Worm (Caenorhabditis elegans): Measurements from ENCODE around the gene F09C6.11.

Gene F09C6.11

DNA sequence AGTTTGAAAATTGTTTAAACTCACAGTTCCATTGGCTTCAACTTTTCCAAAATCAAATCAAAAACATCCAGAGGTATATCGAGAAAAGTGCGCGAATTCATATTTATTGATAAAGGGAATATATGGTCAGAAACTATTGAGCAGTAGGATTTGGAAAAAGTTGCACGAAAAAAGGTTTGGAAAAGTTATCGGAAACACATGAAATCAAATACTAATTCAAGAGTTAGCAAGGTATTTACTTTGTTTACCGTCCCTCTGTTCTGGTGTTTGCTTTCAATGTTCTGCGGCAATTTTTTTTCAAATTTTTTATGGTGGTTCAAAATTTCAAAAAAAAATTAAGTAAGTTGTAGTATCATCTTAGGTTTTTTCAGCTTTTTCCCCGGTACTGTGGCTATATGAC, 17.2 kb upstream of the F09C6.11 start, which contains the start of gene fbxa-45:
fbxa-45 (minus strand) TSS at position 101 of the 400 bp plus-strand sequence.
- TF ChIP-seq lin-39 (tag; optimal IDR thresholded peaks at IDR 0.05) (no peak), daf-12 (tag; optimal IDR thresholded peaks at IDR 0.05) (no peak), ZK546.5 (tag; optimal IDR thresholded peaks at IDR 0.05) (no peak), aly-2 (tag; optimal IDR thresholded peaks at IDR 0.05) (no peak), egl-27 (tag; optimal IDR thresholded peaks at IDR 0.05) (no peak), tbx-2 (tag; optimal IDR thresholded peaks at IDR 0.05) (no peak), pqm-1 (tag; optimal IDR thresholded peaks at IDR 0.05) (no peak), nhr-12 (tag; optimal IDR thresholded peaks at IDR 0.05) (no peak), lin-15B (tag; optimal IDR thresholded peaks at IDR 0.05) (no peak), ceh-16 (tag; optimal IDR thresholded peaks at IDR 0.05) (no peak), nhr-76 (tag; optimal IDR thresholded peaks at IDR 0.05) (no peak), eor-1 (tag; optimal IDR thresholded peaks at IDR 0.05) (no peak), ceh-82 (tag; optimal IDR thresholded peaks at IDR 0.05) (no peak), unc-62 (GFP tag; optimal IDR thresholded peaks at IDR 0.05) (no peak), jun-1 (tag; optimal IDR thresholded peaks at IDR 0.05) (no peak), unc-39 (tag; optimal IDR thresholded peaks at IDR 0.05) (no peak)

DNA sequence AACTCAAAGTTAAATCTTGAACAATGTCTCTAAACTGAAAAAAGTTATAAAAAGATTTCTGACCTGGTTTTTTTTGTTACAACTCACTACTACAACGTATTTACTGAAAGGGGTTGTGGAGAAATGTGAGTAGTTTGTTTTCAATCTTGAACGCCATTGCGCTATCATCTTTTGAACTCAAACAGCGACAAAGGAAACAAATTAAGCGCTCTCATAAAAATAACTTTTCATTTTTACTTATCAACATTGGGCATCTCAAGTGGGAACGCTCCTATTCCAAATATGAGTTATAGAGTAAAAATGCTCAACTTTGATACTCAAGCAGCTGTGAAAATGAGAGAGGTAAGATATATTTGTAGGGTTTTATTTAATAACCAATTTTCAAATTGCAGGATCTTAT, 11.3 kb upstream of the F09C6.11 start, which contains the start of gene F09C6.15:
F09C6.15 (plus strand) TSS at position 301 of the 400 bp plus-strand sequence.
- TF ChIP-seq ceh-9 (tag; optimal IDR thresholded peaks at IDR 0.05) (no peak), elt-1 (tag; optimal IDR thresholded peaks at IDR 0.05) (no peak), fos-1 (tag; optimal IDR thresholded peaks at IDR 0.05) (no peak), ceh-82 (tag; optimal IDR thresholded peaks at IDR 0.05) (no peak), skn-1 (tag; optimal IDR thresholded peaks at IDR 0.05) (no peak), ceh-16 (tag; optimal IDR thresholded peaks at IDR 0.05) (no peak), ama-1 (optimal IDR thresholded peaks at IDR 0.05) (no peak), nhr-25 (tag; optimal IDR thresholded peaks at IDR 0.05) (no peak), jun-1 (tag; optimal IDR thresholded peaks at IDR 0.05) (no peak), nhr-237 (tag; optimal IDR thresholded peaks at IDR 0.05) (no peak), unc-62 (GFP tag; optimal IDR thresholded peaks at IDR 0.05) (no peak), aly-2 (tag; optimal IDR thresholded peaks at IDR 0.05) (no peak), lin-15B (tag; optimal IDR thresholded peaks at IDR 0.05) (no peak), snpc-4 (tag; optimal IDR thresholded peaks at IDR 0.05) (no peak)

ce11 chrV:16888788-16889325, 6.7 kb upstream of the F09C6.11 start, which contains the start of the genes ifas-2 and fbxa-44:
Gene ifas-2 (minus strand): TSS chrV:16888888.
Gene fbxa-44 (plus strand): TSS chrV:16889275.
- TF ChIP-seq pha-4 (tag; optimal IDR thresholded peaks at IDR 0.05) (no peak), lin-15B (tag; optimal IDR thresholded peaks at IDR 0.05) (no peak), ceh-9 (tag; optimal IDR thresholded peaks at IDR 0.05) (no peak), jun-1 (tag; optimal IDR thresholded peaks at IDR 0.05) (no peak), nhr-25 (tag; optimal IDR thresholded peaks at IDR 0.05) (no peak), eor-1 (tag; optimal IDR thresholded peaks at IDR 0.05) (no peak), lin-39 (tag; optimal IDR thresholded peaks at IDR 0.05) (no peak), fkh-2 (tag; optimal IDR thresholded peaks at IDR 0.05) (no peak), unc-39 (tag; optimal IDR thresholded peaks at IDR 0.05) (no peak), nfya-1 (tag; optimal IDR thresholded peaks at IDR 0.05; ENCODE audit: insufficient read depth) (no peak), egl-5 (tag; optimal IDR thresholded peaks at IDR 0.05) (no peak), elt-3 (tag; optimal IDR thresholded peaks at IDR 0.05) (no peak), egl-27 (tag; optimal IDR thresholded peaks at IDR 0.05) (no peak), pqm-1 (tag; optimal IDR thresholded peaks at IDR 0.05) (no peak), nhr-43 (tag; optimal IDR thresholded peaks at IDR 0.05; ENCODE audit: poor library complexity, severe bottlenecking) (no peak), fkh-10 (GFP tag; optimal IDR thresholded peaks at IDR 0.05) (no peak), skn-1 (tag; optimal IDR thresholded peaks at IDR 0.05) (no peak)

- TF ChIP-seq ama-1 (optimal IDR thresholded peaks at IDR 0.05) (no peak), fos-1 (tag; optimal IDR thresholded peaks at IDR 0.05) (no peak), nhr-76 (tag; optimal IDR thresholded peaks at IDR 0.05) (no peak), nhr-23 (tag; optimal IDR thresholded peaks at IDR 0.05) (no peak), R02D3.7 (tag; optimal IDR thresholded peaks at IDR 0.05) (no peak), hmg-11 (tag; optimal IDR thresholded peaks at IDR 0.05) (no peak), aly-2 (tag; optimal IDR thresholded peaks at IDR 0.05) (no peak), nhr-43 (tag; optimal IDR thresholded peaks at IDR 0.05; ENCODE audit: poor library complexity, severe bottlenecking) (no peak), skn-1 (tag; optimal IDR thresholded peaks at IDR 0.05) (no peak), nhr-12 (tag; optimal IDR thresholded peaks at IDR 0.05) (no peak), unc-39 (tag; optimal IDR thresholded peaks at IDR 0.05) (no peak), elt-1 (tag; optimal IDR thresholded peaks at IDR 0.05) (no peak), fkh-2 (tag; optimal IDR thresholded peaks at IDR 0.05) (no peak), nhr-237 (tag; optimal IDR thresholded peaks at IDR 0.05) (no peak), ceh-82 (tag; optimal IDR thresholded peaks at IDR 0.05) (no peak), nhr-77 (tag; optimal IDR thresholded peaks at IDR 0.05) (no peak), lin-39 (tag; optimal IDR thresholded peaks at IDR 0.05) (no peak), sea-2 (GFP tag; optimal IDR thresholded peaks at IDR 0.05) (no peak), ceh-16 (tag; optimal IDR thresholded peaks at IDR 0.05) (no peak), mdl-1 (tag; optimal IDR thresholded peaks at IDR 0.05) (no peak)
Observed at ce11 chrV:16884744-16885143, 2.6 kb upstream of the F09C6.11 start, which contains the start of gene F09C6.13. Gene F09C6.13 (plus strand): TSS chrV:16885044.
